Fruit fly (Drosophila melanogaster): ENCODE data around the gene tna.
A peak's percentile ranks its signal among the peaks of the same experiment; 100 is the strongest.

The tna gene

dm6 chr3L:10837869-10838783 lies 2.8 kb downstream of the tna start (continued):
- TF ChIP-seq CG9797 (GFP tag; optimal IDR thresholded peaks at IDR 0.05) (no peak), Nf-YA (GFP tag; IDR thresholded peaks at IDR 0.05) (0 out of 2 replicates have a peak, but pooled peaks have one; percentile 37), Dref (GFP tag; IDR thresholded peaks at IDR 0.05) (no peak), Drgx (GFP tag; IDR thresholded peaks at IDR 0.05) (peak; percentile 81), ewg (GFP tag; optimal IDR thresholded peaks at IDR 0.05) (peak; percentile 31), Awh (GFP tag; IDR thresholded peaks at IDR 0.05) (peak; percentile 82), CG9727 (GFP tag; optimal IDR thresholded peaks at IDR 0.05) (peak; percentile 37), ash1 (GFP tag; optimal IDR thresholded peaks at IDR 0.05) (no peak), CG12942 (GFP tag; optimal IDR thresholded peaks at IDR 0.05) (peak; percentile 46), cg (GFP tag; optimal IDR thresholded peaks at IDR 0.05) (no peak), CG2875 (GFP tag; optimal IDR thresholded peaks at IDR 0.05) (no peak), lmd (GFP tag; IDR thresholded peaks at IDR 0.05) (peak; percentile 55), MBD-R2 (GFP tag; IDR thresholded peaks at IDR 0.05) (peak; percentile 29; the same call in 1 of the 2 replicates), CG6791 (GFP tag; IDR thresholded peaks at IDR 0.05; ENCODE audit: partially characterized antibody) (no peak), CG11456 (GFP tag; IDR thresholded peaks at IDR 0.05) (peak; percentile 71; the same call in 2 of the 3 replicates), gcm2 (GFP tag; optimal IDR thresholded peaks at IDR 0.05) (peak; percentile 39), E2f2 (GFP tag; IDR thresholded peaks at IDR 0.05) (peak; percentile 58), zen2 (GFP tag; IDR thresholded peaks at IDR 0.05; ENCODE audit: partially characterized antibody) (no peak), wdn (GFP tag; IDR thresholded peaks at IDR 0.05) (no peak), Oli (tag; optimal IDR thresholded peaks at IDR 0.05) (peak; percentile 67), fd3F (GFP tag; optimal IDR thresholded peaks at IDR 0.05) (peak; percentile 56), hbn (GFP tag; IDR thresholded peaks at IDR 0.05; ENCODE audit: partially characterized antibody) (no peak), CG15479 (GFP tag; optimal IDR thresholded peaks at IDR 0.05) (no peak), corto (GFP tag; optimal IDR thresholded peaks at IDR 0.05) (no peak), Rfx (GFP tag; IDR thresholded peaks at IDR 0.05) (peak; percentile 69), CG10979 (tag; optimal IDR thresholded peaks at IDR 0.05) (peak; percentile 59), otp (GFP tag; IDR thresholded peaks at IDR 0.05) (peak; percentile 53; the same call in 2 of the 3 replicates), Myb (GFP tag; optimal IDR thresholded peaks at IDR 0.05) (peak; percentile 22), grn (GFP tag; optimal IDR thresholded peaks at IDR 0.05) (peak; percentile 1), CG16779 (GFP tag; IDR thresholded peaks at IDR 0.05) (peak; percentile 54; the same call in 1 of the 2 replicates), CG7372 (GFP tag; IDR thresholded peaks at IDR 0.05) (peak; percentile 47; the same call in 1 of the 2 replicates), CG17359 (tag; optimal IDR thresholded peaks at IDR 0.05) (peak; percentile 68), CG14441 (GFP tag; IDR thresholded peaks at IDR 0.05) (peak; percentile 85), crp (GFP tag; optimal IDR thresholded peaks at IDR 0.05) (no peak), Trl (optimal IDR thresholded peaks at IDR 0.05) (no peak), Trl (GFP tag; optimal IDR thresholded peaks at IDR 0.05) (peak; percentile 31), bowl (GFP tag; IDR thresholded peaks at IDR 0.05) (no peak), MTF-1 (GFP tag; optimal IDR thresholded peaks at IDR 0.05; ENCODE audit: borderline replicate concordance) (no peak), CG16815 (GFP tag; optimal IDR thresholded peaks at IDR 0.05) (peak; percentile 5), Gug (GFP tag; IDR thresholded peaks at IDR 0.05) (peak; percentile 46; the same call in 2 of the 4 replicates), Sox102F (GFP tag; optimal IDR thresholded peaks at IDR 0.05) (peak; percentile 78), nmo (GFP tag; optimal IDR thresholded peaks at IDR 0.05) (peak; percentile 63), seq (GFP tag; IDR thresholded peaks at IDR 0.05) (peak; percentile 72; the same call in 1 of the 2 replicates), eve (GFP tag; optimal IDR thresholded peaks at IDR 0.05) (peak in 1 of 2 experiments; percentile 64), CG12391 (tag; optimal IDR thresholded peaks at IDR 0.05) (peak; percentile 66), onecut (GFP tag; IDR thresholded peaks at IDR 0.05) (peak; percentile 32), hb (GFP tag; IDR thresholded peaks at IDR 0.05; ENCODE audit: partially characterized antibody) (no peak), tin (GFP tag; optimal IDR thresholded peaks at IDR 0.05) (peak; percentile 53)

Data from whole organism, embryonic.